Worm (Caenorhabditis elegans) whole organism, L1 larva: Measurements from ENCODE around the gene alh-11.

ENCODE experiments used
- C16A3.4 ChIP-seq: fragments of 150-350 bp; optimal IDR thresholded peaks from 2 replicates; lab custom pipeline; 2014; ENCODE audit warnings: missing biosample characterization, missing genetic modification characterization
- F16B12.6 ChIP-seq: fragments of 150-350 bp; optimal IDR thresholded peaks from 2 replicates; lab custom pipeline; 2014; ENCODE audit warnings: missing biosample characterization, missing genetic modification characterization
- Y116A8C.19 ChIP-seq: sonication (generic microtip); optimal IDR thresholded peaks from 2 replicates; lab custom pipeline; 2016; ENCODE audit warnings: missing compliant biosample characterization, missing genetic modification characterization, borderline replicate concordance
- aha-1 ChIP-seq: fragments of 150-350 bp; optimal IDR thresholded peaks from 2 replicates; lab custom pipeline; 2014; ENCODE audit warnings: missing biosample characterization, missing genetic modification characterization
- aly-2 ChIP-seq: fragments of 150-350 bp; optimal IDR thresholded peaks from 2 replicates; lab custom pipeline; 2014; ENCODE audit warnings: missing biosample characterization, missing genetic modification characterization
- ama-1 ChIP-seq: fragments of 150-350 bp; optimal IDR thresholded peaks from 2 replicates; lab custom pipeline; 2014
- blmp-1 ChIP-seq: fragments of 150-350 bp; optimal IDR thresholded peaks from 2 replicates; lab custom pipeline; 2014; ENCODE audit warnings: missing biosample characterization, missing genetic modification characterization
- ceh-63 ChIP-seq: fragments of 200-800 bp; sonication (Bioruptor generic); optimal IDR thresholded peaks from 2 replicates; lab custom pipeline; 2018; ENCODE audit warnings: mild to moderate bottlenecking, missing genetic modification characterization, missing compliant biosample characterization
- efl-1 ChIP-seq, 4 experiments: fragments of 150-350 bp; optimal IDR thresholded peaks in 3 of 4; peaks in 1 of 4; 1 replicate in 1 of 4; 2 replicates in 3 of 4; lab custom pipeline; 2014; ENCODE audit warnings: missing biosample characterization in 2 of 4, missing genetic modification characterization in 2 of 4, missing genetic modification reagents in 2 of 4
- elt-3 ChIP-seq, 6 experiments: fragments of 150-350 bp in 1 of 6; sonication (generic microtip); optimal IDR thresholded peaks; 2 replicates each; lab custom pipeline; 2017 to 2018; ENCODE audit warnings: missing biosample characterization in 6 of 6, missing genetic modification characterization in 6 of 6, inconsistent platforms in 1 of 6
- fkh-10 ChIP-seq: sonication (generic microtip); optimal IDR thresholded peaks from 2 replicates; lab custom pipeline; 2017; ENCODE audit warnings: missing biosample characterization, missing genetic modification reagents, missing genetic modification characterization
- fkh-4 ChIP-seq: sonication (generic microtip); optimal IDR thresholded peaks from 2 replicates; lab custom pipeline; 2016; ENCODE audit warnings: missing compliant biosample characterization, missing genetic modification characterization, borderline replicate concordance
- isw-1 ChIP-seq: fragments of 200-800 bp; sonication (Bioruptor generic); IDR thresholded peaks from 2 replicates; pipeline ENCODE4 v1.3.6; 2022; ENCODE audit warnings: missing genetic modification characterization, missing compliant biosample characterization
- jun-1 ChIP-seq: fragments of 150-350 bp; optimal IDR thresholded peaks from 2 replicates; lab custom pipeline; 2014; ENCODE audit warnings: missing biosample characterization, missing genetic modification reagents, missing genetic modification characterization
- lin-14 ChIP-seq: fragments of 200-800 bp; sonication (Bioruptor generic); optimal IDR thresholded peaks from 2 replicates; lab custom pipeline; 2018; ENCODE audit warnings: mild to moderate bottlenecking, missing genetic modification characterization, moderate library complexity, missing compliant biosample characterization
- lin-15B ChIP-seq: fragments of 150-350 bp; sonication (generic microtip); optimal IDR thresholded peaks from 3 replicates; lab custom pipeline; 2014; ENCODE audit warnings: missing biosample characterization, missing genetic modification characterization
- lin-39 ChIP-seq: fragments of 150-350 bp; optimal IDR thresholded peaks from 2 replicates; lab custom pipeline; 2014; ENCODE audit warnings: missing biosample characterization, missing genetic modification reagents, missing genetic modification characterization
- lir-3 ChIP-seq: sonication (generic microtip); optimal IDR thresholded peaks from 2 replicates; lab custom pipeline; 2016; ENCODE audit warnings: mild to moderate bottlenecking, missing genetic modification characterization, moderate library complexity, missing compliant biosample characterization; ENCODE audit not compliant: poor library complexity
- lsy-2 ChIP-seq, 2 experiments: fragments of 150-350 bp; optimal IDR thresholded peaks; 2 replicates each; lab custom pipeline; 2014; ENCODE audit warnings: missing biosample characterization in 2 of 2, missing genetic modification characterization in 2 of 2
- mdl-1 ChIP-seq, 2 experiments: fragments of 150-350 bp; optimal IDR thresholded peaks; 2 replicates each; lab custom pipeline; 2014 to 2017; ENCODE audit warnings: missing biosample characterization in 2 of 2, missing genetic modification characterization in 2 of 2, inconsistent platforms in 1 of 2
- nhr-11 ChIP-seq: fragments of 150-350 bp; optimal IDR thresholded peaks from 2 replicates; lab custom pipeline; 2014; ENCODE audit warnings: missing biosample characterization, missing genetic modification characterization
- nhr-19 ChIP-seq: fragments of 200-800 bp; sonication (Bioruptor generic); conservative IDR thresholded peaks from 2 replicates; pipeline ENCODE4 v1.3.6; 2022; ENCODE audit warnings: missing genetic modification characterization, missing compliant biosample characterization
- nhr-237 ChIP-seq: fragments of 150-350 bp; optimal IDR thresholded peaks from 2 replicates; lab custom pipeline; 2014; ENCODE audit warnings: missing biosample characterization, missing genetic modification characterization
- nhr-28 ChIP-seq: fragments of 150-350 bp; optimal IDR thresholded peaks from 2 replicates; lab custom pipeline; 2014; ENCODE audit warnings: missing biosample characterization, missing genetic modification characterization
- nhr-47 ChIP-seq: sonication (generic microtip); optimal IDR thresholded peaks from 2 replicates; lab custom pipeline; 2016; ENCODE audit warnings: mild to moderate bottlenecking, missing genetic modification characterization, moderate library complexity, missing compliant biosample characterization
- nhr-71 ChIP-seq: sonication (generic microtip); optimal IDR thresholded peaks from 2 replicates; lab custom pipeline; 2016; ENCODE audit warnings: mild to moderate bottlenecking, missing genetic modification characterization, moderate library complexity, missing compliant biosample characterization
- nhr-85 ChIP-seq: sonication (generic microtip); peaks from one replicate; lab custom pipeline; 2016; ENCODE audit warnings: missing genetic modification characterization, inconsistent platforms, missing compliant biosample characterization
- nhr-90 ChIP-seq: sonication (generic microtip); optimal IDR thresholded peaks from 2 replicates; lab custom pipeline; 2016; ENCODE audit warnings: mild to moderate bottlenecking, missing genetic modification characterization, missing compliant biosample characterization; ENCODE audit not compliant: poor library complexity
- pqm-1 ChIP-seq: sonication (generic microtip); optimal IDR thresholded peaks from 3 replicates; lab custom pipeline; 2017; ENCODE audit warnings: missing biosample characterization, missing genetic modification characterization
- snpc-4 ChIP-seq: fragments of 150-350 bp; optimal IDR thresholded peaks from 2 replicates; lab custom pipeline; 2014; ENCODE audit warnings: missing biosample characterization, missing genetic modification characterization
- snu-23 ChIP-seq: sonication (generic microtip); optimal IDR thresholded peaks from 2 replicates; lab custom pipeline; 2016; ENCODE audit warnings: missing genetic modification characterization, missing compliant biosample characterization
- sptf-1 ChIP-seq: fragments of 150-350 bp; optimal IDR thresholded peaks from 2 replicates; lab custom pipeline; 2014; ENCODE audit warnings: missing biosample characterization, missing genetic modification characterization
- swsn-7 ChIP-seq: sonication (generic microtip); optimal IDR thresholded peaks from 2 replicates; lab custom pipeline; 2016; ENCODE audit warnings: missing genetic modification characterization, missing compliant biosample characterization
- tbx-2 ChIP-seq: sonication (generic microtip); optimal IDR thresholded peaks from 2 replicates; lab custom pipeline; 2016; ENCODE audit warnings: missing genetic modification characterization, missing compliant biosample characterization
- unc-86 ChIP-seq: sonication (generic microtip); optimal IDR thresholded peaks from 2 replicates; lab custom pipeline; 2016; ENCODE audit warnings: missing genetic modification characterization, missing compliant biosample characterization
- xbp-1 ChIP-seq: sonication (generic microtip); optimal IDR thresholded peaks from 2 replicates; lab custom pipeline; 2016; ENCODE audit warnings: missing genetic modification characterization, missing compliant biosample characterization

The alh-11 gene

ce11 chrIII:754371-754770, 24.3 kb downstream of the alh-11 start:
- TF ChIP-seq nhr-19 (GFP tag; lab: Robert Waterston, UW) (no peak), efl-1 (optimal IDR thresholded peaks at IDR 0.05; lab: Kevin White, UChicago) (no peak), efl-1 (GFP tag; optimal IDR thresholded peaks at IDR 0.05 in 1 of 2; lab: Kevin White, UChicago) (peak in 1 of 2 experiments; percentile 65)

DNA sequence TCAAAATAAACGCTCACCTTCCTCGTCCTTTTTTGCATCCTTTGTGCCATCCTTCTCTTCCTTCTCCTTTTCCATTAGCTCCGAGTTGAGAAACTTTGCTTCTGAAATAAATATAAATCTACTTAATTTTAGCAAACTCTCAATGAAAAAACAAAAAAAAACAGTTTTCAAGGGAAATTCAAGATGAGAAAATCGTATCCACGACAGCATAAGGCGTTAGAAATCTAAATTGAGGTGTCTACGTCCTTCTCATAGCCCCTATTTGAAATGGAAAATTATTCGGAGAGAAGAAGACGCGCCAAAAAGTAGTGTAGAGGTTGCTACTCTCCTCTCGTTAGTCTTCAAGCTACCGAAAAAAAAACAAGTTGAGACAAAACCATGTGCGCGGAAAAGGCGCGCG, 26.3 kb downstream of the alh-11 start, which contains the start of gene pat-12:
Gene pat-12, minus strand, starts transcription at position 101 of the 400 bp plus-strand sequence.
- TF ChIP-seq nhr-90 (tag; lab: Kevin White, UChicago) (no peak), aly-2 (tag; lab: Kevin White, UChicago) (no peak), C16A3.4 (tag; lab: Kevin White, UChicago) (no peak), nhr-47 (tag; lab: Kevin White, UChicago) (no peak)

- no peak for TF ChIP-seq ceh-63
- TF ChIP-seq nhr-85 (tag; lab: Kevin White, UChicago) = peak; percentile 67
- TF ChIP-seq fkh-10 (GFP tag; lab: Kevin White, UChicago) = no peak
- no peak for TF ChIP-seq Y116A8C.19 (tag; lab: Kevin White, UChicago)
- TF ChIP-seq isw-1 (GFP tag; lab: Robert Waterston, UW) = no peak
- TF ChIP-seq tbx-2 (tag; lab: Kevin White, UChicago) = no peak
- TF ChIP-seq lsy-2 (tag; optimal IDR thresholded peaks at IDR 0.05; lab: Kevin White, UChicago) = no peak
- no peak for TF ChIP-seq lin-39 (tag; lab: Kevin White, UChicago)
- TF ChIP-seq fkh-4 (tag; lab: Kevin White, UChicago) = no peak
- no peak for TF ChIP-seq jun-1
- TF ChIP-seq elt-3 (tag; optimal IDR thresholded peaks at IDR 0.05; lab: Kevin White, UChicago) = peak in 1 of 6 experiments; percentile 20
- TF ChIP-seq pqm-1 (tag; lab: Kevin White, UChicago) = no peak
- TF ChIP-seq blmp-1 = peak; percentile 95
- TF ChIP-seq nhr-28 (tag; lab: Kevin White, UChicago) = no peak
- TF ChIP-seq aha-1 (tag; lab: Kevin White, UChicago) = no peak
- no peak for TF ChIP-seq C16A3.4 (tag; lab: Kevin White, UChicago)
- no peak for TF ChIP-seq lin-15B (tag; lab: Kevin White, UChicago)
- TF ChIP-seq F16B12.6 (tag; lab: Kevin White, UChicago) = no peak
- no peak for TF ChIP-seq nhr-71
- no peak for TF ChIP-seq efl-1 (optimal IDR thresholded peaks at IDR 0.05; lab: Kevin White, UChicago)
- TF ChIP-seq efl-1 (GFP tag; optimal IDR thresholded peaks at IDR 0.05 in 1 of 2; lab: Kevin White, UChicago) = no peak
Measured at ce11 chrIII:750028-750427, 28.6 kb downstream of the alh-11 start.

ce11 chrIII:748782-749181, 29.9 kb downstream of the alh-11 start:
- TF ChIP-seq lir-3 (tag; lab: Kevin White, UChicago) (no peak), xbp-1 (no peak), nhr-85 (tag; lab: Kevin White, UChicago) (peak; percentile 2), unc-86 (tag; lab: Kevin White, UChicago) (no peak), snu-23 (GFP tag; lab: Kevin White, UChicago) (peak; percentile 18), swsn-7 (tag; lab: Kevin White, UChicago) (no peak), sptf-1 (no peak), lin-14 (GFP tag; lab: Kevin White, UChicago) (peak; percentile 34), snpc-4 (no peak), elt-3 (tag; optimal IDR thresholded peaks at IDR 0.05; lab: Kevin White, UChicago) (peak in 1 of 6 experiments; percentile 34), mdl-1 (tag; optimal IDR thresholded peaks at IDR 0.05; lab: Kevin White, UChicago) (no peak), blmp-1 (peak; percentile 88), nhr-237 (tag; lab: Kevin White, UChicago) (no peak)
- TF ChIP-seq, all 84 proteins: peak for 5

ce11 chrIII:744459-744858, 34.2 kb downstream of the alh-11 start:
- peak; percentile 17 for TF ChIP-seq lin-14 (GFP tag; lab: Kevin White, UChicago)
- TF ChIP-seq ama-1 (lab: Kevin White, UChicago) = no peak
- TF ChIP-seq nhr-11 = no peak
- TF ChIP-seq blmp-1 = peak; percentile 95
